Worm (Caenorhabditis elegans): ENCODE data around the gene aipr-1.
"Not testable (repeated sequence)": the region's sequence is repeated elsewhere in the genome, so short reads cannot be mapped to it uniquely, and the experiment has no call there.

The aipr-1 gene

DNA sequence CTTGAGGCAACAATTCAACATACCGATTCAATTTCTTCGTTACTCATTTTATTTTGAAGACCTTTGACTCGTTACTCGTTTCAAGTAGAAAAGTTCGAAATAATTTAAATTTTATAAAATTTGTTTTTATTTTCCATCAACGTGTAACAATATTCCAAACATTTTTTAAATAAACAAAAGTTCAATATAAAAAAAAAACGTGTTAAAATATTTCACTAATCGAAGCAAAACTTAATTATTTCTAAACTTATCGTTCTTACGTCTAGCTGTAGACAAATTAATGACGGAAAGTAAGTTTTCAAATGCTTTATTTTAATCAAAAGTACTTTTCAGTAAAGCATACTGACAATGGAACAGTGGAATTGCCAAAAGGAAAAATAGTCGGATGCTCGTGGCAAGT is 33.1 kb upstream of the aipr-1 start, which contains the start of the genes F54H5.5 and F54H5.2:
Gene F54H5.5 (minus strand): TSS at position 101 of the 400 bp plus-strand sequence.
Gene F54H5.2 (plus strand): TSS at position 303 of the 400 bp plus-strand sequence.
- not testable (repeated sequence) for TF ChIP-seq T20F7.1 (GFP tag; optimal IDR thresholded peaks at IDR 0.05); lir-3 (tag; optimal IDR thresholded peaks at IDR 0.05); lin-29 (GFP tag; IDR thresholded peaks at IDR 0.05)

DNA sequence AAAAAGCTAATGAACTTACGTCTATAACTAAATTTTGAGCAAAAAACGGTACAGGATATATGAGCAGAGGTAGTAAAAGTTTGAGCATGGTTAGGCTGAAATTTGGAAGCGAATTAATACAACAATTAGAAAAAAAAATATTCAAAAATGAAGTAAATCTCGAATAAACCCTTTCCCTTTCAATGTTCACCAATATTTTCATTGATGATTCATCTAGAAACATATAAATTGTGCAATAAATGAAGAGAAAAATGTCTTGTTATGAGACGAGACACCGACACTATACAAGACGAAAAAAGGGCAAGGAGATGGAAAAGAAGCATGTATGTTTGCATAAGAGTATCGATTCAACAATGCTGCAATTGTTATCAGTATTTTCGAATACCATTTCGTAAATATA is 31.3 kb upstream of the aipr-1 start, which contains the start of gene F54H5.14:
Gene F54H5.14 (minus strand): TSS at position 101 of the 400 bp plus-strand sequence.
- TF ChIP-seq pqm-1 (tag; optimal IDR thresholded peaks at IDR 0.05) (peak; percentile 25), daf-12 (tag; optimal IDR thresholded peaks at IDR 0.05) (no peak), hlh-30 (tag; optimal IDR thresholded peaks at IDR 0.05; ENCODE audit: insufficient read depth) (no peak), daf-16 (GFP tag; optimal IDR thresholded peaks at IDR 0.05) (no peak), daf-16 (tag; optimal IDR thresholded peaks at IDR 0.05) (peak; percentile 9), dve-1 (tag; optimal IDR thresholded peaks at IDR 0.05; ENCODE audit: insufficient read depth) (peak; percentile 48)

DNA sequence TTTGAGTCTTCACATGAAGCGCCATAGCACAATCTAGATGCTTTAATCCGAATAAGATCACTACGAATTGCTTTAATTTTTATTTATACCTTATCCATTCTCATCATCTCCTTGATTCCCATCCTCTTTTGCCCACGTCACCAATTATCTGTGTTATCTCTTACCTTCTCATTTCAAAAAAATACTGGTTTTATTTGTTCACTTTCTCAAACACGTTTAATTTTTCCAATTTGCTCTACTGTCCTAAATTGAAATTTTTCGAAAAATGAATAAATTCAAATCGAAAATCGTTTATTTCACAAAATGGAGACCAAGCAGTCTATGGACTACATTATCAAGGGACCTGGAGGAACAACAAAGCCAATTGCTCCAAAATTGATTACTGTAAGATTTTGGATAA is 27.8 kb upstream of the aipr-1 start, which contains the start of gene F54H5.3:
Gene F54H5.3 (plus strand): TSS at position 301 of the 400 bp plus-strand sequence.
- TF ChIP-seq duxl-1 (tag; optimal IDR thresholded peaks at IDR 0.05; ENCODE audit: poor library complexity) (no peak), Y5F2A.4 (GFP tag; optimal IDR thresholded peaks at IDR 0.05) (no peak), Y75B8A.6 (GFP tag; IDR thresholded peaks at IDR 0.05) (no peak), mes-2 (tag; optimal IDR thresholded peaks at IDR 0.05; ENCODE audit: poor library complexity, severe bottlenecking) (no peak), skn-1 (tag; optimal IDR thresholded peaks at IDR 0.05) (no peak), lin-13 (GFP tag; optimal IDR thresholded peaks at IDR 0.05) (no peak)

DNA sequence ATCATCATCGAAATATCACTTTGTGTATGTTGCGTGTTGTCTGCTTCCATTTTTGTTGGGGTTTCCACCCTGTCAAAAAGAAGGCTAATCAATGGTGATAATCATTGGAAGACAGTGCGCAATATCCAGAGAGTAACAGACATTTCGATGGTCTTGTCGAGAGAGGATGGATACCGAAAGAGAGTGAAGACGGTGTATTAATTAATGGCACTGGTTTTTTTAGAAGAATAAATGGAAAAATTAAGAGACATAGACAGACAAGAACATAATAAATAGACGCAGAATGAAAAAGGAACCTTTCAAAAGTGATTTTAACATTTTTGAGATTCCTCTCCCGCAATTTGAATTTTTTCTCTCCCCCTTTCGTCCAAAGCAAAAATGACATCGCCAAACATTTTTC is 25.0 kb upstream of the aipr-1 start:
- TF ChIP-seq F26F4.8 (GFP tag; conservative IDR thresholded peaks at IDR 0.05) (no peak), ctbp-1 (GFP tag; IDR thresholded peaks at IDR 0.05) (no peak), attf-4 (tag; optimal IDR thresholded peaks at IDR 0.05) (no peak), unc-62 (GFP tag; optimal IDR thresholded peaks at IDR 0.05 in 1 of 2) (peak in 1 of 2 experiments; percentile 39), unc-62 (tag; optimal IDR thresholded peaks at IDR 0.05) (no peak), F10B5.3 (tag; optimal IDR thresholded peaks at IDR 0.05) (no peak), nhr-28 (tag; optimal IDR thresholded peaks at IDR 0.05) (peak; percentile 37), zip-2 (tag; optimal IDR thresholded peaks at IDR 0.05) (no peak), mdl-1 (tag; optimal IDR thresholded peaks at IDR 0.05) (peak in 1 of 2 experiments; percentile 18), cey-2 (tag; optimal IDR thresholded peaks at IDR 0.05; ENCODE audit: borderline replicate concordance, insufficient read depth) (peak; percentile 19), ztf-7 (tag; optimal IDR thresholded peaks at IDR 0.05) (no peak), nhr-111 (GFP tag; optimal IDR thresholded peaks at IDR 0.05) (no peak), ama-1 (optimal IDR thresholded peaks at IDR 0.05) (no peak), madf-5 (GFP tag; IDR thresholded peaks at IDR 0.05) (no peak), hlh-11 (tag; optimal IDR thresholded peaks at IDR 0.05) (peak; percentile 19), zfp-3 (GFP tag; conservative IDR thresholded peaks at IDR 0.05) (no peak), lir-3 (tag; optimal IDR thresholded peaks at IDR 0.05) (no peak), ceh-20 (GFP tag; IDR thresholded peaks at IDR 0.05) (no peak), aha-1 (tag) (peak; percentile 23), jun-1 (tag; optimal IDR thresholded peaks at IDR 0.05) (no peak), snpc-4 (tag; optimal IDR thresholded peaks at IDR 0.05) (no peak), nhr-41 (GFP tag; IDR thresholded peaks at IDR 0.05) (no peak), lsy-2 (tag; optimal IDR thresholded peaks at IDR 0.05) (no peak), tra-1 (GFP tag; IDR thresholded peaks at IDR 0.05) (0 out of 2 replicates have a peak, but pooled peaks have one; percentile 38), F37D6.2 (tag; optimal IDR thresholded peaks at IDR 0.05) (no peak)
